Worm (Caenorhabditis elegans) whole organism, midembryonic: Measurements from ENCODE around the gene F17C11.4.

Experiments
- T22C8.4 ChIP-seq: fragments of 200-800 bp; sonication (Bioruptor generic); IDR thresholded peaks from 2 replicates; pipeline ENCODE4 v1.3.6; 2022; ENCODE audit warnings: missing genetic modification characterization, missing compliant biosample characterization
- cog-1 ChIP-seq: sonication (generic microtip); optimal IDR thresholded peaks from 2 replicates; lab custom pipeline; 2016; ENCODE audit warnings: missing genetic modification characterization, missing compliant biosample characterization
- flt-1 ChIP-seq: fragments of 200-800 bp; sonication (Bioruptor generic); IDR thresholded peaks from 2 replicates; pipeline ENCODE4 v1.3.6; 2022; ENCODE audit warnings: missing genetic modification characterization, missing compliant biosample characterization
- klf-2 ChIP-seq: fragments of 200-800 bp; sonication (Bioruptor generic); conservative IDR thresholded peaks from 2 replicates; pipeline ENCODE4 v1.3.6; 2022; ENCODE audit warnings: missing genetic modification reagents, missing genetic modification characterization, missing compliant biosample characterization
- med-1 ChIP-seq: sonication (generic microtip); optimal IDR thresholded peaks from 2 replicates; lab custom pipeline; 2017; ENCODE audit warnings: missing genetic modification characterization, mild to moderate bottlenecking, missing compliant biosample characterization, antibody characterized with exemption, missing genetic modification reagents; ENCODE audit not compliant: insufficient read depth
- ref-1 ChIP-seq: fragments of 200-800 bp; sonication (Bioruptor generic); conservative IDR thresholded peaks from 2 replicates; pipeline ENCODE4 v1.3.6; 2022; ENCODE audit warnings: missing genetic modification reagents, missing genetic modification characterization, missing compliant biosample characterization
- tab-1 ChIP-seq: fragments of 200-800 bp; sonication (Bioruptor generic); IDR thresholded peaks from 2 replicates; pipeline ENCODE4 v1.3.6; 2022; ENCODE audit warnings: missing genetic modification characterization, missing compliant biosample characterization
- ztf-23 ChIP-seq: fragments of 200-800 bp; sonication (Bioruptor generic); IDR thresholded peaks from 2 replicates; pipeline ENCODE4 v1.3.6; 2022; ENCODE audit warnings: missing genetic modification reagents, missing genetic modification characterization, missing compliant biosample characterization
- ztf-29 ChIP-seq: fragments of 200-800 bp; sonication (Bioruptor generic); IDR thresholded peaks from 2 replicates; pipeline ENCODE4 v1.3.6; 2022; ENCODE audit warnings: missing genetic modification reagents, missing genetic modification characterization, missing compliant biosample characterization

F17C11.4 gene

DNA sequence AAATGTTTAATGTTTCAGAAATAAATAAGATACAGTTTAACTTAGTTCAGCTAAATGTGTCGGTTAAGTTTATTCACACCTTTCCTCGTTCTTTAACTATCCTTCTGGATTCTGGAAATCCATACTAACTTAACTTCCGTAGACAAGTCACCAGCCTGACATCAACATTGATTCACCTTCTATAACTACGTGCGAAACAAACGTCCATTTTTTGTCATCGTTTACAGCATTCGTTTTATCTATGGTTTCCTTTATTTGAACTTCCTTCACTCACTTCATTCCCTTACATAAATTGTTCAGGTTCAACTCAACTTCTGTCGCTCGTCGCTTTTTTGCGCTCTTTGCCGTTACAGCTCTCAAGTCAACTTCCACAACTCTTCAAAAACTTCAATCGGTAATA, 10.5 kb upstream of the F17C11.4 start, which contains the start of gene F17C11.26:
Gene F17C11.26, plus strand, starts transcription at position 301 of the 400 bp plus-strand sequence.
- TF ChIP-seq klf-2 (GFP tag; lab: Robert Waterston, UW) = no peak
- TF ChIP-seq med-1 = no peak
- TF ChIP-seq tab-1 = no peak
- TF ChIP-seq T22C8.4 (GFP tag; lab: Robert Waterston, UW) = no peak
- no peak for TF ChIP-seq cog-1 (tag; lab: Kevin White, UChicago)
- TF ChIP-seq ztf-29 (GFP tag; lab: Robert Waterston, UW) = no peak
- TF ChIP-seq ref-1 (GFP tag; lab: Robert Waterston, UW) = no peak
- TF ChIP-seq flt-1 = no peak
- TF ChIP-seq ztf-23 (GFP tag; lab: Robert Waterston, UW) = no peak

DNA sequence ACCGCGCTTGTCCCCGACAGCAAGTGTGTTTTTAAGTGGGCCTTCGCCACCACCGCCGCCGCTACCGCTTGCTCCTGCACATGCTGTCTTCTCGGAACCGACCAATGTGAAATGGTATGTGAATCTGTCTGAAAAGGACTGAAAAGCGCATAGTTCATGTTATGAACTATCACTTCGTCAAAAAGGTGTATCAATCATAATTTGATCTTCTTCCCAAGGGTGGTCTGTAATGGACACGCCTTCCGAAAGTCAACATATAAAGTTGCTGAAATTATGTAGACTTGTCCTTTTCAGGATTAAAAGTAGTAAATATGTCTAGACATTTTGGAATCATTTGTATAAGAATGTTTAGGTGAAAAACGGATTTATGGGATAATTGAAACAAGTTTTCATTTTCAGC, 9.5 kb upstream of the F17C11.4 start, which contains the start of gene zip-9:
Gene zip-9, plus strand, starts transcription at position 301 of the 400 bp plus-strand sequence.
- TF ChIP-seq cog-1 (tag; lab: Kevin White, UChicago) = no peak

DNA sequence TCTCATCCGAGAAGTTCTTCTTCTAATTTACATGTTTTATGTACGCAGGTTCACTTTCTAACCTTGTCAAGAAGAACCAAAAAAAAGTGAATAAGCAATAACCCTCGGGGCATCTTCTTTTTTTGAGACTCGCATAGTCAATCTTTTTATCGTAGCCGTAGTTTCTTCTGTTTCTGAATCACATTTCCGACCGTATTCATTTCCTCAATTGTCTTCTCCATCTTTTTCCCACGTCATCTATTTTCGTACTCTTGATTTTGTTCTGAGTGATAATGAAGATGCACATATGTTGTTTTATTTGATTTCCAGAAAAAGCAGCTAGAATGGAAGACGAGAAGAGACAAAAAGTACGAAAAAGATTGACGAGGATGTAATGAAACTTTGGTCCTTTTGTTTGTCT, 6.8 kb upstream of the F17C11.4 start:
- TF ChIP-seq tab-1 (no peak), klf-2 (GFP tag; lab: Robert Waterston, UW) (no peak), flt-1 (no peak), ztf-23 (GFP tag; lab: Robert Waterston, UW) (no peak), med-1 (no peak), T22C8.4 (GFP tag; lab: Robert Waterston, UW) (no peak), ztf-29 (GFP tag; lab: Robert Waterston, UW) (no peak), ref-1 (GFP tag; lab: Robert Waterston, UW) (no peak)

DNA sequence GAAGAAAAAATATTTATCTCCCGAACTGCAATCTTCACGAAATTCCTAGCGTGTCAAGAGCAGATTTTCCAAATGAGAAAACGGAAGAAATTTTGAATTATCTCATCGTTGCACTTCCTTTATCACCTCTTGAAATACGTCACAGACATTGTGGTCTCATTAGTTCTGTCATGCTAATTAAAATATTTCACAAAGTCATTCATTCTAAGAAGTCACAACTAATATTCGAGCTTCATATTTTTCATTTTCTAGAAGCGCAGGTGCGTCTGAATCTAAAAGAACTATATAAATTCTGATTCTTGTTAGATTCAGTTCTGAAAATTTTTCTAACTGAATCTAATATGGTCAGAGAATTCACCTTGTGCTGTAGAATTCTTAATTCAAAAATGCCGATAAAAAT, 4.5 kb upstream of the F17C11.4 start:
- no peak for TF ChIP-seq T22C8.4 (GFP tag; lab: Robert Waterston, UW)
- no peak for TF ChIP-seq cog-1 (tag; lab: Kevin White, UChicago)
- TF ChIP-seq ref-1 (GFP tag; lab: Robert Waterston, UW) = no peak
- no peak for TF ChIP-seq ztf-29 (GFP tag; lab: Robert Waterston, UW)
- no peak for TF ChIP-seq med-1
- TF ChIP-seq tab-1 = no peak

ce11 chrV:10947930-10948329, 3.7 kb upstream of the F17C11.4 start, which contains the start of gene F17C11.2:
F17C11.2 (plus strand) TSS chrV:10948230.
- no peak for TF ChIP-seq T22C8.4 (GFP tag; lab: Robert Waterston, UW)
- no peak for TF ChIP-seq cog-1 (tag; lab: Kevin White, UChicago)
- TF ChIP-seq flt-1 = no peak
- no peak for TF ChIP-seq med-1

DNA sequence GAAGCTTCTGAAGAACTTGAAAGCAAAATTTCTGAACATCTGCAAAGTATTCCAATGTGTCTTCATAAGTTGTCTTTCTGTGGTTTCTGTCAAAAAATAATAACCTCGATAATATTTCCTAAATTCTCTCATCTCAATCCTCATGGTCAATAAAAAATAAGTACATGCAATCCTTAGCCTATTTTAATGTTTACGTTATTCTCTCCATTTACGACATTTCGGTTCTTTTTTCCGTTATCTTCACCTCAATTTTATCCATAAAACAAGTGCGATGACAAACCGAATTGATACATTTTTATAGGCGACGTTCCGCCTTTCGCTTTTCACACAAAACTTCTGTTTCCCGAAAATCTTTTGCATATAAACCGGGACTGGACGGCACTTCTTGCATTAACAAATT, 2.1 kb upstream of the F17C11.4 start, which contains the start of gene col-153:
Gene col-153, plus strand, starts transcription at position 301 of the 400 bp plus-strand sequence.
- no peak for TF ChIP-seq tab-1

ce11 chrV:10953471-10954155, 2.0 kb downstream of the F17C11.4 start:
- TF ChIP-seq cog-1 (tag; lab: Kevin White, UChicago) = no peak
- no peak for TF ChIP-seq ztf-23 (GFP tag; lab: Robert Waterston, UW)
- no peak for TF ChIP-seq ztf-29 (GFP tag; lab: Robert Waterston, UW)
- TF ChIP-seq ref-1 (GFP tag; lab: Robert Waterston, UW) = no peak
- no peak for TF ChIP-seq klf-2 (GFP tag; lab: Robert Waterston, UW)
- TF ChIP-seq med-1 = no peak

DNA sequence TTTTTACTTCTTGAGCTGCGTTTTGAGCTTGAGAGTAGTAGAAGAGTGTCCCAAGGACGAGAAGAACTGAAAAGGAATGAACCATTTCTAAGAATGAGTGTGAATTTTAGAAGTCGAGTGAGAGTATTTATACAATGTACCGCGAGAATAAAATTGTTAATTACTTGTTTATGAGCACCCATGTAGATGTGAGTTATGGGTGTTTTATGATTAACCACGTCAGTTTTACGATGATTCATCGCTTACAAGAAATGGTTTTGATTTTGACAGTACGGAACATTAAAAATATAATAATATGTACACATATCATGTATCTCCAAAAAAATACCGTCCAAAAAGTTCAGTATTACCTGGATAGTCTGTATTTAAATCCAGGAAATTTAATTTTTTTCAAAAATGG, 2.7 kb downstream of the F17C11.4 start, which contains the start of gene clec-221:
Gene clec-221, minus strand, starts transcription at position 101 of the 400 bp plus-strand sequence.
- no peak for TF ChIP-seq klf-2 (GFP tag; lab: Robert Waterston, UW)

ce11 chrV:10954832-10955231, 3.2 kb downstream of the F17C11.4 start, which contains the start of gene F17C11.6:
F17C11.6 (plus strand) TSS chrV:10955121.
- TF ChIP-seq T22C8.4 (GFP tag; lab: Robert Waterston, UW) = no peak
- no peak for TF ChIP-seq cog-1 (tag; lab: Kevin White, UChicago)
- TF ChIP-seq flt-1 = no peak
- no peak for TF ChIP-seq ref-1 (GFP tag; lab: Robert Waterston, UW)
- no peak for TF ChIP-seq tab-1
- TF ChIP-seq klf-2 (GFP tag; lab: Robert Waterston, UW) = no peak
- no peak for TF ChIP-seq ztf-23 (GFP tag; lab: Robert Waterston, UW)
- no peak for TF ChIP-seq ztf-29 (GFP tag; lab: Robert Waterston, UW)
- TF ChIP-seq med-1 = no peak

- no peak for TF ChIP-seq cog-1 (tag; lab: Kevin White, UChicago)
- no peak for TF ChIP-seq ztf-29 (GFP tag; lab: Robert Waterston, UW)
Measured at ce11 chrV:10955681-10956476, 4.2 kb downstream of the F17C11.4 start, which contains the start of gene F17C11.13. F17C11.13 (plus strand) TSS chrV:10955923.
